Fruit fly (Drosophila melanogaster) S2 (cell line): ENCODE data around the gene CG33181.

Experiments used
- CG8478 ChIP-seq: fragments of >200 bp; optimal IDR thresholded peaks from 2 replicates; lab custom pipeline; 2018
- CTCF ChIP-seq, 2 experiments: fragments of >200 bp; optimal IDR thresholded peaks; 2 replicates each; lab custom pipeline; 2018

DNA sequence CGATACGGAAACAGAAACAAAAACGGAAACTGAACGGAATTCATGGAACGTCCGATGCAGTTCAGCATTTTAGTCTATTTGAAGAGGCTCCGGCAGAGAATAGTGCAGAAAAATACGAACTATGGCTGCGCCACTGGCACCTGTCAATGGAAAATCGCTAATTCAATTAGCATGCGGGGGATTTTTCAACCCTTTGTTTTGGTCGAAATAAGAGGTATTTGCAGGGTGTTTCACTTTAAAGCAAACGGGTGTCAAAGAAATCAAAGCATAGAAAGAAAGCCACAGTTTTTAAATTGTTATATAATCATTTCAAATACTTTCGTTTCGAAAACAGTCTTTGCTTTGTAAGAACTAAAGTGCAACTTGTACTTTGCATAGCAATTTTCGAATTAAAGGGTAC is 40.5 kb downstream of the CG33181 start, which contains the start of gene PIP82:
- no peak for TF ChIP-seq CG8478
- TF ChIP-seq CTCF (optimal IDR thresholded peaks at IDR 0.05; lab: Kevin White, UChicago) = no peak
